Fruit fly (Drosophila melanogaster) whole organism, adult: ENCODE results near the gene LysP.

Source experiments
- CG11617 ChIP-seq: fragments of 200-800 bp; sonication (Bioruptor generic); optimal IDR thresholded peaks from 2 replicates; lab custom pipeline; 2017; ENCODE audit warnings: mild to moderate bottlenecking, missing biosample characterization, missing genetic modification reagents, missing genetic modification characterization
- CG14711 ChIP-seq: fragments of 200-800 bp; sonication (Bioruptor generic); optimal IDR thresholded peaks from 2 replicates; lab custom pipeline; 2018; ENCODE audit warnings: missing biosample characterization, mild to moderate bottlenecking, missing genetic modification characterization, moderate library complexity
- CG7045 ChIP-seq: fragments of 200-800 bp; sonication (Bioruptor generic); optimal IDR thresholded peaks from 2 replicates; lab custom pipeline; 2017; ENCODE audit warnings: missing biosample characterization, mild to moderate bottlenecking, missing genetic modification characterization
- Mnt ChIP-seq: fragments of 200-800 bp; sonication (Bioruptor generic); optimal IDR thresholded peaks from 2 replicates; lab custom pipeline; 2016; ENCODE audit warnings: missing biosample characterization, mild to moderate bottlenecking, missing genetic modification characterization

dm6 chr3L:1178115-1178583, 40.3 kb downstream of the LysP start:
- TF ChIP-seq CG7045 (GFP tag; lab: Kevin White, UChicago): no peak
- no peak for TF ChIP-seq CG14711 (tag; lab: Kevin White, UChicago)
- peak; percentile 1 for TF ChIP-seq CG11617 (GFP tag; lab: Kevin White, UChicago)
- TF ChIP-seq Mnt (GFP tag; lab: Kevin White, UChicago): no peak
